Worm (Caenorhabditis elegans) whole organism, L4 larva: Measurements from ENCODE around the gene pept-2.

ENCODE experiments used
- R02D3.7 ChIP-seq: fragments of 150-350 bp; sonication (generic microtip); optimal IDR thresholded peaks from 3 replicates; lab custom pipeline; 2014; ENCODE audit warnings: missing biosample characterization, missing genetic modification characterization
- ZK337.2 ChIP-seq: fragments of 200-800 bp; sonication (Bioruptor generic); IDR thresholded peaks from 2 replicates; pipeline ENCODE4 v1.3.6; 2022; ENCODE audit warnings: missing genetic modification reagents, missing genetic modification characterization, missing compliant biosample characterization
- aha-1 ChIP-seq: fragments of 150-350 bp; peaks from one replicate; lab custom pipeline; 2014; ENCODE audit warnings: missing biosample characterization, missing genetic modification characterization
- aly-2 ChIP-seq: sonication (generic microtip); optimal IDR thresholded peaks from 2 replicates; lab custom pipeline; 2018; ENCODE audit warnings: missing biosample characterization, missing genetic modification characterization
- ama-1 ChIP-seq: fragments of 150-350 bp; optimal IDR thresholded peaks from 2 replicates; lab custom pipeline; 2014; ENCODE audit warnings: inconsistent platforms, mixed read lengths
- arid-1 ChIP-seq: fragments of 200-800 bp; sonication (Bioruptor generic); conservative IDR thresholded peaks from 2 replicates; pipeline ENCODE4 v1.3.6; 2022; ENCODE audit warnings: missing genetic modification reagents, missing genetic modification characterization, missing compliant biosample characterization
- attf-4 ChIP-seq: sonication (generic microtip); optimal IDR thresholded peaks from 3 replicates; lab custom pipeline; 2017; ENCODE audit warnings: missing biosample characterization, missing genetic modification characterization
- ceh-20 ChIP-seq: fragments of 200-800 bp; sonication (Bioruptor generic); IDR thresholded peaks from 2 replicates; pipeline ENCODE4 v1.3.6; 2022; ENCODE audit warnings: missing genetic modification reagents, missing genetic modification characterization, missing compliant biosample characterization
- ceh-28 ChIP-seq: fragments of 150-350 bp; optimal IDR thresholded peaks from 2 replicates; lab custom pipeline; 2014; ENCODE audit warnings: missing biosample characterization, missing genetic modification reagents, missing genetic modification characterization
- ceh-32 ChIP-seq: sonication (generic microtip); optimal IDR thresholded peaks from 2 replicates; lab custom pipeline; 2016; ENCODE audit warnings: mild to moderate bottlenecking, missing genetic modification characterization, missing compliant biosample characterization; ENCODE audit not compliant: poor library complexity
- ceh-44 ChIP-seq: fragments of 200-800 bp; sonication (Bioruptor generic); IDR thresholded peaks from 2 replicates; pipeline ENCODE4 v1.3.6; 2022; ENCODE audit warnings: missing genetic modification reagents, missing genetic modification characterization, missing compliant biosample characterization
- ceh-62 ChIP-seq: sonication (generic microtip); optimal IDR thresholded peaks from 2 replicates; lab custom pipeline; 2017; ENCODE audit warnings: missing biosample characterization, missing genetic modification characterization
- daf-16 ChIP-seq, 3 experiments: sonication (generic microtip); optimal IDR thresholded peaks; 2 replicates each; lab custom pipeline; 2016 to 2017; ENCODE audit warnings: missing genetic modification characterization in 3 of 3, missing genetic modification reagents in 3 of 3, mild to moderate bottlenecking in 2 of 3, missing compliant biosample characterization in 2 of 3, missing biosample characterization in 1 of 3, moderate library complexity in 1 of 3
- daf-8 ChIP-seq: fragments of 200-800 bp; sonication (Bioruptor generic); IDR thresholded peaks from 2 replicates; pipeline ENCODE4 v1.3.6; 2022; ENCODE audit warnings: missing genetic modification characterization, missing compliant biosample characterization
- dmd-6 ChIP-seq: fragments of 200-800 bp; sonication (Bioruptor generic); IDR thresholded peaks from 2 replicates; pipeline ENCODE4 v1.3.6; 2022; ENCODE audit warnings: missing genetic modification reagents, missing genetic modification characterization, missing compliant biosample characterization
- dve-1 ChIP-seq: sonication (generic microtip); optimal IDR thresholded peaks from 2 replicates; lab custom pipeline; 2017; ENCODE audit warnings: antibody characterized with exemption, mild to moderate bottlenecking, missing genetic modification characterization, missing compliant biosample characterization; ENCODE audit not compliant: insufficient read depth
- fkh-10 ChIP-seq: fragments of 150-350 bp; optimal IDR thresholded peaks from 2 replicates; lab custom pipeline; 2014; ENCODE audit warnings: missing biosample characterization, missing genetic modification reagents, missing genetic modification characterization
- fos-1 ChIP-seq: fragments of 150-350 bp; optimal IDR thresholded peaks from 2 replicates; lab custom pipeline; 2014; ENCODE audit warnings: missing biosample characterization, missing genetic modification characterization
- gei-8 ChIP-seq: fragments of 200-800 bp; sonication (Bioruptor generic); optimal IDR thresholded peaks from 2 replicates; lab custom pipeline; 2018; ENCODE audit warnings: mild to moderate bottlenecking, missing genetic modification characterization, missing compliant biosample characterization
- hlh-11 ChIP-seq: fragments of 200-800 bp; sonication (Bioruptor generic); optimal IDR thresholded peaks from 2 replicates; lab custom pipeline; 2018; ENCODE audit warnings: mild to moderate bottlenecking, missing genetic modification characterization, missing compliant biosample characterization
- hlh-30 ChIP-seq: sonication (generic microtip); optimal IDR thresholded peaks from 2 replicates; lab custom pipeline; 2017; ENCODE audit warnings: antibody characterized with exemption, mild to moderate bottlenecking, missing genetic modification characterization, missing compliant biosample characterization; ENCODE audit not compliant: insufficient read depth
- jun-1 ChIP-seq: fragments of 150-350 bp; optimal IDR thresholded peaks from 2 replicates; lab custom pipeline; 2014; ENCODE audit warnings: missing biosample characterization, missing genetic modification reagents, missing genetic modification characterization
- lin-1 ChIP-seq: fragments of 200-800 bp; sonication (Bioruptor generic); IDR thresholded peaks from 2 replicates; pipeline ENCODE4 v1.3.6; 2022; ENCODE audit warnings: missing genetic modification reagents, missing genetic modification characterization, missing compliant biosample characterization
- lin-38 ChIP-seq: fragments of 200-800 bp; sonication (Bioruptor generic); IDR thresholded peaks from 2 replicates; pipeline ENCODE4 v1.3.6; 2022; ENCODE audit warnings: missing genetic modification reagents, missing genetic modification characterization, missing compliant biosample characterization
- lin-39 ChIP-seq: fragments of 150-350 bp; optimal IDR thresholded peaks from 2 replicates; lab custom pipeline; 2014; ENCODE audit warnings: missing biosample characterization, missing genetic modification reagents, missing genetic modification characterization
- lir-3 ChIP-seq: sonication (generic microtip); optimal IDR thresholded peaks from 2 replicates; lab custom pipeline; 2016; ENCODE audit warnings: mild to moderate bottlenecking, missing genetic modification characterization, missing compliant biosample characterization
- lsy-2 ChIP-seq, 2 experiments: fragments of 150-350 bp in 1 of 2; sonication (generic microtip) in 1 of 2; optimal IDR thresholded peaks; 2 replicates each; lab custom pipeline; 2014 to 2017; ENCODE audit warnings: missing biosample characterization in 2 of 2, missing genetic modification characterization in 2 of 2
- madf-9 ChIP-seq: fragments of 200-800 bp; sonication (Bioruptor generic); conservative IDR thresholded peaks from 2 replicates; pipeline ENCODE4 v1.3.6; 2022; ENCODE audit warnings: missing genetic modification reagents, missing genetic modification characterization, missing compliant biosample characterization
- mep-1 ChIP-seq: fragments of 150-350 bp; sonication (generic microtip); optimal IDR thresholded peaks from 3 replicates; lab custom pipeline; 2014; ENCODE audit warnings: missing biosample characterization, missing genetic modification characterization
- mes-2 ChIP-seq: sonication (generic microtip); optimal IDR thresholded peaks from 2 replicates; lab custom pipeline; 2016; ENCODE audit warnings: missing genotype, mild to moderate bottlenecking, missing genetic modification characterization, missing compliant biosample characterization; ENCODE audit not compliant: poor library complexity, severe bottlenecking
- mxl-3 ChIP-seq: fragments of 200-800 bp; sonication (Bioruptor generic); optimal IDR thresholded peaks from 2 replicates; lab custom pipeline; 2018; ENCODE audit warnings: mild to moderate bottlenecking, missing genetic modification characterization, missing compliant biosample characterization
- nhr-28 ChIP-seq: fragments of 150-350 bp; optimal IDR thresholded peaks from 2 replicates; lab custom pipeline; 2014; ENCODE audit warnings: missing biosample characterization, missing genetic modification characterization
- nhr-41 ChIP-seq: fragments of 200-800 bp; sonication (Bioruptor generic); IDR thresholded peaks from 2 replicates; pipeline ENCODE4 v1.3.6; 2022; ENCODE audit warnings: missing genetic modification reagents, missing genetic modification characterization, missing compliant biosample characterization
- nhr-6 ChIP-seq: fragments of 150-350 bp; optimal IDR thresholded peaks from 2 replicates; lab custom pipeline; 2014; ENCODE audit warnings: missing biosample characterization, missing genetic modification characterization
- pha-4 ChIP-seq, 2 experiments: fragments of 150-350 bp in 1 of 2; fragments of 200-800 bp in 1 of 2; sonication (Bioruptor generic) in 1 of 2; IDR thresholded peaks in 1 of 2; optimal IDR thresholded peaks in 1 of 2; 2 replicates each; pipeline versions ENCODE4 v1.3.6 to Lab custom; 2014 to 2022; ENCODE audit warnings: missing genetic modification characterization in 2 of 2, missing genetic modification reagents in 2 of 2, missing biosample characterization in 1 of 2, missing compliant biosample characterization in 1 of 2
- php-3 ChIP-seq: fragments of 200-800 bp; sonication (Bioruptor generic); IDR thresholded peaks from 2 replicates; pipeline ENCODE4 v1.3.6; 2022; ENCODE audit warnings: missing genetic modification reagents, missing genetic modification characterization, missing compliant biosample characterization
- pqm-1 ChIP-seq: sonication (generic microtip); optimal IDR thresholded peaks from 2 replicates; lab custom pipeline; 2017; ENCODE audit warnings: missing biosample characterization, missing genetic modification characterization
- sdz-12 ChIP-seq: fragments of 200-800 bp; sonication (Bioruptor generic); optimal IDR thresholded peaks from 2 replicates; lab custom pipeline; 2018; ENCODE audit warnings: mild to moderate bottlenecking, missing genetic modification characterization, missing compliant biosample characterization
- set-16 ChIP-seq: fragments of 200-800 bp; sonication (Bioruptor generic); IDR thresholded peaks from 2 replicates; pipeline ENCODE4 v1.3.6; 2022; ENCODE audit warnings: missing genetic modification reagents, missing genetic modification characterization, missing compliant biosample characterization
- skn-1 ChIP-seq: fragments of 150-350 bp; optimal IDR thresholded peaks from 2 replicates; lab custom pipeline; 2014; ENCODE audit warnings: missing biosample characterization, missing genetic modification characterization
- tra-1 ChIP-seq: fragments of 200-800 bp; sonication (Bioruptor generic); IDR thresholded peaks from 2 replicates; pipeline ENCODE4 v1.3.6; 2022; ENCODE audit warnings: missing genetic modification reagents, missing genetic modification characterization, missing compliant biosample characterization
- unc-62 ChIP-seq, 3 experiments: fragments of 150-350 bp in 1 of 3; sonication (generic microtip); optimal IDR thresholded peaks in 2 of 3; peaks in 1 of 3; 1 replicate in 1 of 3; 2 replicates in 2 of 3; lab custom pipeline; 2014 to 2017; ENCODE audit warnings: missing biosample characterization in 3 of 3, missing genetic modification characterization in 3 of 3, missing genetic modification reagents in 3 of 3, missing genotype in 1 of 3
- zag-1 ChIP-seq: fragments of 150-350 bp; optimal IDR thresholded peaks from 2 replicates; lab custom pipeline; 2014; ENCODE audit warnings: missing biosample characterization, missing genetic modification characterization
- zip-2 ChIP-seq: fragments of 150-350 bp; optimal IDR thresholded peaks from 2 replicates; lab custom pipeline; 2014; ENCODE audit warnings: missing biosample characterization, missing genetic modification characterization
- ztf-11 ChIP-seq: fragments of 150-350 bp; optimal IDR thresholded peaks from 2 replicates; lab custom pipeline; 2014; ENCODE audit warnings: missing biosample characterization, missing genetic modification characterization
- ztf-7 ChIP-seq: fragments of 150-350 bp; optimal IDR thresholded peaks from 2 replicates; lab custom pipeline; 2014; ENCODE audit warnings: missing biosample characterization, missing genetic modification characterization

Gene pept-2

ce11 chrIV:10810820-10811219 lies 20.4 kb downstream of the pept-2 start:
- TF ChIP-seq mep-1 (tag; lab: Kevin White, UChicago) (peak; percentile 5), nhr-28 (tag; lab: Kevin White, UChicago) (peak; percentile 78), ceh-32 (tag; lab: Kevin White, UChicago) (no peak), fkh-10 (GFP tag; lab: Kevin White, UChicago) (no peak), lin-1 (no peak), arid-1 (GFP tag; lab: Robert Waterston, UW) (0 out of 2 replicates have a peak, but pooled peaks have one; percentile 21), mxl-3 (peak; percentile 12), aha-1 (tag; lab: Kevin White, UChicago) (peak; percentile 85), nhr-41 (GFP tag; lab: Robert Waterston, UW) (peak; percentile 44; the same call in 1 of the 2 replicates), tra-1 (0 out of 2 replicates have a peak, but pooled peaks have one; percentile 35), ztf-11 (tag; lab: Kevin White, UChicago) (no peak), ceh-20 (GFP tag; lab: Robert Waterston, UW) (0 out of 2 replicates have a peak, but pooled peaks have one; percentile 51), unc-62 (GFP tag; optimal IDR thresholded peaks at IDR 0.05 in 1 of 2; lab: Kevin White, UChicago) (no peak), unc-62 (tag; optimal IDR thresholded peaks at IDR 0.05; lab: Kevin White, UChicago) (no peak), ama-1 (lab: Kevin White, UChicago) (no peak), mes-2 (no peak), lsy-2 (tag; optimal IDR thresholded peaks at IDR 0.05; lab: Kevin White, UChicago) (peak in 1 of 2 experiments; percentile 26), php-3 (peak; percentile 91), nhr-6 (tag; lab: Kevin White, UChicago) (no peak), R02D3.7 (no peak), daf-16 (GFP tag; optimal IDR thresholded peaks at IDR 0.05; lab: Kevin White, UChicago) (no peak), daf-16 (tag; optimal IDR thresholded peaks at IDR 0.05; lab: Kevin White, UChicago) (peak; percentile 60), lin-39 (tag; lab: Kevin White, UChicago) (no peak), zip-2 (tag; lab: Kevin White, UChicago) (no peak), dve-1 (tag; lab: Kevin White, UChicago) (peak; percentile 84), attf-4 (tag; lab: Kevin White, UChicago) (no peak), ceh-44 (GFP tag; lab: Robert Waterston, UW) (no peak), hlh-11 (tag; lab: Kevin White, UChicago) (peak; percentile 52), ztf-7 (tag; lab: Kevin White, UChicago) (no peak), hlh-30 (tag; lab: Kevin White, UChicago) (peak; percentile 62), dmd-6 (GFP tag; lab: Robert Waterston, UW) (peak; percentile 75), pqm-1 (tag; lab: Kevin White, UChicago) (peak; percentile 92)

- TF ChIP-seq lir-3 = no peak
- TF ChIP-seq unc-62 (GFP tag; optimal IDR thresholded peaks at IDR 0.05 in 1 of 2; lab: Kevin White, UChicago) = no peak
- no peak for TF ChIP-seq unc-62 (tag; optimal IDR thresholded peaks at IDR 0.05; lab: Kevin White, UChicago)
- TF ChIP-seq zag-1 = no peak
- TF ChIP-seq zip-2 (tag; lab: Kevin White, UChicago) = no peak
- TF ChIP-seq lin-38 (GFP tag; lab: Robert Waterston, UW) = 0 out of 2 replicates have a peak, but pooled peaks have one; percentile 12
- no peak for TF ChIP-seq lsy-2 (tag; optimal IDR thresholded peaks at IDR 0.05; lab: Kevin White, UChicago)
- no peak for TF ChIP-seq lin-1
- TF ChIP-seq ZK337.2 (GFP tag; lab: Robert Waterston, UW) = no peak
- TF ChIP-seq daf-8 (GFP tag; lab: Robert Waterston, UW) = no peak
- TF ChIP-seq madf-9 (GFP tag; lab: Robert Waterston, UW) = peak; percentile 64
- TF ChIP-seq sdz-12 (GFP tag; lab: Kevin White, UChicago) = no peak
- peak; percentile 7 for TF ChIP-seq hlh-11 (tag; lab: Kevin White, UChicago)
- TF ChIP-seq aha-1 (tag; lab: Kevin White, UChicago) = peak; percentile 76
- TF ChIP-seq pha-4 (GFP tag; IDR thresholded peaks at IDR 0.05; lab: Robert Waterston, UW) = no peak
- TF ChIP-seq pha-4 (tag; optimal IDR thresholded peaks at IDR 0.05; lab: Kevin White, UChicago) = no peak
- TF ChIP-seq attf-4 (tag; lab: Kevin White, UChicago) = no peak
- TF ChIP-seq php-3 = no peak
- no peak for TF ChIP-seq fos-1
- TF ChIP-seq dmd-6 (GFP tag; lab: Robert Waterston, UW) = no peak
- TF ChIP-seq ceh-28 (tag; lab: Kevin White, UChicago) = no peak
- TF ChIP-seq aly-2 = no peak
- no peak for TF ChIP-seq gei-8 (GFP tag; lab: Kevin White, UChicago)
- TF ChIP-seq skn-1 (tag; lab: Kevin White, UChicago) = no peak
- no peak for TF ChIP-seq ceh-62 (tag; lab: Kevin White, UChicago)
- TF ChIP-seq set-16 (GFP tag; lab: Robert Waterston, UW) = peak; percentile 21; the same call in 1 of the 2 replicates
- TF ChIP-seq mep-1 (tag; lab: Kevin White, UChicago) = no peak
- no peak for TF ChIP-seq ztf-11 (tag; lab: Kevin White, UChicago)
- TF ChIP-seq jun-1 (tag; lab: Kevin White, UChicago) = no peak
- TF ChIP-seq, all 104 proteins: peak for 5
Observed at ce11 chrIV:10811388-10811787, 20.9 kb downstream of the pept-2 start.
